Worm (Caenorhabditis elegans): ENCODE measurements around the gene ech-6.

ce11 chrIII:9704606-9704938 is 48.1 kb downstream of the ech-6 start:
- TF ChIP-seq ref-1 (GFP tag; conservative IDR thresholded peaks at IDR 0.05) (no peak), cog-1 (tag; optimal IDR thresholded peaks at IDR 0.05) (no peak), ztf-29 (GFP tag; IDR thresholded peaks at IDR 0.05) (no peak), flt-1 (GFP tag; IDR thresholded peaks at IDR 0.05) (no peak), ztf-23 (GFP tag; IDR thresholded peaks at IDR 0.05) (no peak), tab-1 (GFP tag; IDR thresholded peaks at IDR 0.05) (no peak), T22C8.4 (GFP tag; IDR thresholded peaks at IDR 0.05) (no peak)
